Worm (Caenorhabditis elegans) whole organism, L3 larva: Measurements from ENCODE around the gene Y39D8A.1.

Experiments
- ceh-82 ChIP-seq: fragments of 150-350 bp; optimal IDR thresholded peaks from 2 replicates; lab custom pipeline; 2014; ENCODE audit warnings: missing biosample characterization, missing genetic modification characterization
- fkh-10 ChIP-seq: sonication (generic microtip); optimal IDR thresholded peaks from 2 replicates; lab custom pipeline; 2017; ENCODE audit warnings: missing biosample characterization, missing genetic modification reagents, missing genetic modification characterization
- lin-39 ChIP-seq: fragments of 150-350 bp; optimal IDR thresholded peaks from 2 replicates; lab custom pipeline; 2018; ENCODE audit warnings: missing biosample characterization, missing genetic modification reagents, missing genetic modification characterization
- ztf-4 ChIP-seq: fragments of 150-350 bp; optimal IDR thresholded peaks from 2 replicates; lab custom pipeline; 2014; ENCODE audit warnings: missing biosample characterization, missing genetic modification characterization

DNA sequence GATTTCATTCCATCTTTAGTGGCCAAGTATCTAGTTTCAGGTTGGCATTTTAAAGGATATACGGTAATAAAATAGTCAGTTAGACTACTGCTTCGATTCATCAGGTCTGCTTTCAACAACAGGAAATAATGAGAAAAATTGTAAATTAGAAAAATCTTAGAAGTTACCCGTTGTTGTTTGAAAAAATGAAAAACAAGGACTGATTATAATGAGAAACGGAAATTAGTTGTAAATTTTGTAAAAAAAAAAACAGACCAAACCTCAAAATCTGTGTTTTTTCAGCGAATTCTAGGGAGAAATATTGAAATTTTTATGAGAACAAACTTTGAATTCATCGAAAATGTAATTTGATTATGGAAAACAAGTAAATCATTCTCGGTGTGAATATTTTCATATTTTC is 15.5 kb upstream of the Y39D8A.1 start, which contains the start of gene srh-62:
- TF ChIP-seq lin-39 (tag; lab: Kevin White, UChicago) (no peak), fkh-10 (GFP tag; lab: Kevin White, UChicago) (no peak), ztf-4 (tag; lab: Kevin White, UChicago) (no peak), ceh-82 (tag; lab: Kevin White, UChicago) (no peak)
